Worm (Caenorhabditis elegans) whole organism, early embryonic: ENCODE data around the gene C17E7.4.

Experiments
- ama-1 ChIP-seq: fragments of 150-350 bp; optimal IDR thresholded peaks from 2 replicates; lab custom pipeline; 2014
- ceh-36 ChIP-seq: sonication (generic microtip); optimal IDR thresholded peaks from 2 replicates; lab custom pipeline; 2016; ENCODE audit warnings: missing genetic modification characterization, inconsistent platforms, missing compliant biosample characterization
- hmbx-1 ChIP-seq: sonication (generic microtip); optimal IDR thresholded peaks from 2 replicates; lab custom pipeline; 2016; ENCODE audit warnings: mild to moderate bottlenecking, missing genetic modification characterization, missing compliant biosample characterization
- pes-1 ChIP-seq: fragments of 200-800 bp; sonication (Bioruptor generic); IDR thresholded peaks from 2 replicates; pipeline ENCODE4 v1.3.6; 2022; ENCODE audit warnings: missing genetic modification reagents, missing genetic modification characterization, missing compliant biosample characterization

ce11 chrV:3891919-3892318, 735 bp upstream of the C17E7.4 start, which contains the start of gene C17E7.12:
- TF ChIP-seq pes-1 (GFP tag; lab: Robert Waterston, UW) (no peak), ama-1 (lab: Kevin White, UChicago) (no peak), ceh-36 (tag; lab: Kevin White, UChicago) (no peak), hmbx-1 (tag; lab: Kevin White, UChicago) (no peak)
